Fruit fly (Drosophila melanogaster): ENCODE results near the gene Spp.
A peak's percentile ranks its signal among the peaks of the same experiment; 100 is the strongest.

Gene Spp

dm6 chr2L:568030-568429 is 23.6 kb upstream of the Spp start, which contains the start of the genes Nle and Sf3b1 (continued):
- TF ChIP-seq CG17829 (tag; optimal IDR thresholded peaks at IDR 0.05) (peak; percentile 80), CG1603 (tag; optimal IDR thresholded peaks at IDR 0.05) (peak; percentile 80), CG7357 (GFP tag; IDR thresholded peaks at IDR 0.05) (0 out of 3 replicates have a peak, but pooled peaks have one; percentile 36), CG1024 (GFP tag; IDR thresholded peaks at IDR 0.05) (no peak), fd3F (GFP tag; optimal IDR thresholded peaks at IDR 0.05) (no peak), zf30C (GFP tag; optimal IDR thresholded peaks at IDR 0.05) (no peak), CHES-1-like (GFP tag; optimal IDR thresholded peaks at IDR 0.05) (peak; percentile 80), CG4707 (GFP tag; optimal IDR thresholded peaks at IDR 0.05) (no peak), CG10274 (GFP tag; optimal IDR thresholded peaks at IDR 0.05) (no peak), Hr51 (GFP tag; optimal IDR thresholded peaks at IDR 0.05) (no peak), Dfd (GFP tag; optimal IDR thresholded peaks at IDR 0.05) (no peak), trh (GFP tag; optimal IDR thresholded peaks at IDR 0.05) (no peak), CG4424 (GFP tag; optimal IDR thresholded peaks at IDR 0.05) (peak; percentile 54), bowl (GFP tag; IDR thresholded peaks at IDR 0.05) (no peak), Kr (GFP tag; optimal IDR thresholded peaks at IDR 0.05) (no peak), sens-2 (GFP tag; IDR thresholded peaks at IDR 0.05) (no peak), CG9876 (GFP tag; optimal IDR thresholded peaks at IDR 0.05) (no peak), E2f1 (GFP tag; IDR thresholded peaks at IDR 0.05) (no peak), Xrp1 (GFP tag; IDR thresholded peaks at IDR 0.05) (peak; percentile 50; the same call in 1 of the 2 replicates), Dbx (GFP tag; IDR thresholded peaks at IDR 0.05) (no peak), CG8478 (optimal IDR thresholded peaks at IDR 0.05) (no peak), zen (tag; optimal IDR thresholded peaks at IDR 0.05) (peak; percentile 48), knrl (GFP tag; IDR thresholded peaks at IDR 0.05; ENCODE audit: partially characterized antibody) (peak; percentile 96), CG15269 (tag; optimal IDR thresholded peaks at IDR 0.05) (no peak), da (GFP tag; optimal IDR thresholded peaks at IDR 0.05) (no peak), ERR (GFP tag; optimal IDR thresholded peaks at IDR 0.05) (no peak), dpn (GFP tag; optimal IDR thresholded peaks at IDR 0.05) (peak; percentile 38 to 64), CG13894 (tag; optimal IDR thresholded peaks at IDR 0.05) (no peak), phol (tag; optimal IDR thresholded peaks at IDR 0.05) (peak; percentile 77), mam (GFP tag; optimal IDR thresholded peaks at IDR 0.05) (peak; percentile 57), CG9215 (GFP tag; IDR thresholded peaks at IDR 0.05) (peak; percentile 65), CG2712 (tag; optimal IDR thresholded peaks at IDR 0.05) (peak; percentile 76), CG2875 (GFP tag; optimal IDR thresholded peaks at IDR 0.05) (no peak), CG6683 (GFP tag; optimal IDR thresholded peaks at IDR 0.05) (no peak), wdn (GFP tag; IDR thresholded peaks at IDR 0.05) (no peak), chm (GFP tag; IDR thresholded peaks at IDR 0.05) (no peak), dimm (GFP tag; IDR thresholded peaks at IDR 0.05) (no peak), bigmax (GFP tag; optimal IDR thresholded peaks at IDR 0.05) (no peak), CG30020 (tag; optimal IDR thresholded peaks at IDR 0.05) (peak; percentile 51), salm (tag; optimal IDR thresholded peaks at IDR 0.05) (no peak), esg (GFP tag; conservative IDR thresholded peaks at IDR 0.05) (0 out of 2 replicates have a peak, but pooled peaks have one; percentile 4), CG10959 (GFP tag; IDR thresholded peaks at IDR 0.05) (no peak), Eip74EF (GFP tag; optimal IDR thresholded peaks at IDR 0.05) (no peak), repo (GFP tag; optimal IDR thresholded peaks at IDR 0.05) (peak; percentile 16), grn (GFP tag; optimal IDR thresholded peaks at IDR 0.05) (no peak), H2.0 (GFP tag; IDR thresholded peaks at IDR 0.05) (no peak), CG4328 (GFP tag; optimal IDR thresholded peaks at IDR 0.05) (peak; percentile 52), tin (GFP tag; optimal IDR thresholded peaks at IDR 0.05) (peak; percentile 41), jigr1 (GFP tag; IDR thresholded peaks at IDR 0.05) (no peak), CG6765 (GFP tag; optimal IDR thresholded peaks at IDR 0.05) (no peak), CG14710 (tag; optimal IDR thresholded peaks at IDR 0.05) (peak; percentile 87), Meics (GFP tag; optimal IDR thresholded peaks at IDR 0.05) (no peak)

Measured in whole organism, embryonic.